Worm (Caenorhabditis elegans) whole organism, L4/young adult: ENCODE data around the gene M03B6.4.

ENCODE experiments used
- W03F9.2 ChIP-seq: fragments of 150-350 bp; optimal IDR thresholded peaks from 2 replicates; lab custom pipeline; 2014; ENCODE audit warnings: missing biosample characterization, missing genetic modification characterization
- dao-5 ChIP-seq: sonication (generic microtip); optimal IDR thresholded peaks from 2 replicates; lab custom pipeline; 2016; ENCODE audit warnings: missing genotype, missing genetic modification characterization, moderate library complexity, missing compliant biosample characterization
- him-1 ChIP-seq: sonication (generic microtip); optimal IDR thresholded peaks from 2 replicates; lab custom pipeline; 2016; ENCODE audit warnings: missing genotype, missing genetic modification reagents, missing genetic modification characterization, missing compliant biosample characterization

ce11 chrX:13882639-13883038, 24.0 kb downstream of the M03B6.4 start, which contains the start of gene hlb-1:
- no peak for TF ChIP-seq W03F9.2 (tag; lab: Kevin White, UChicago)
- no peak for TF ChIP-seq dao-5 (tag; lab: Kevin White, UChicago)
- no peak for TF ChIP-seq him-1 (tag; lab: Kevin White, UChicago)
